Fruit fly (Drosophila melanogaster): Measurements from ENCODE around the gene tacc.
A peak's percentile ranks its signal among the peaks of the same experiment; 100 is the strongest.

tacc gene

DNA sequence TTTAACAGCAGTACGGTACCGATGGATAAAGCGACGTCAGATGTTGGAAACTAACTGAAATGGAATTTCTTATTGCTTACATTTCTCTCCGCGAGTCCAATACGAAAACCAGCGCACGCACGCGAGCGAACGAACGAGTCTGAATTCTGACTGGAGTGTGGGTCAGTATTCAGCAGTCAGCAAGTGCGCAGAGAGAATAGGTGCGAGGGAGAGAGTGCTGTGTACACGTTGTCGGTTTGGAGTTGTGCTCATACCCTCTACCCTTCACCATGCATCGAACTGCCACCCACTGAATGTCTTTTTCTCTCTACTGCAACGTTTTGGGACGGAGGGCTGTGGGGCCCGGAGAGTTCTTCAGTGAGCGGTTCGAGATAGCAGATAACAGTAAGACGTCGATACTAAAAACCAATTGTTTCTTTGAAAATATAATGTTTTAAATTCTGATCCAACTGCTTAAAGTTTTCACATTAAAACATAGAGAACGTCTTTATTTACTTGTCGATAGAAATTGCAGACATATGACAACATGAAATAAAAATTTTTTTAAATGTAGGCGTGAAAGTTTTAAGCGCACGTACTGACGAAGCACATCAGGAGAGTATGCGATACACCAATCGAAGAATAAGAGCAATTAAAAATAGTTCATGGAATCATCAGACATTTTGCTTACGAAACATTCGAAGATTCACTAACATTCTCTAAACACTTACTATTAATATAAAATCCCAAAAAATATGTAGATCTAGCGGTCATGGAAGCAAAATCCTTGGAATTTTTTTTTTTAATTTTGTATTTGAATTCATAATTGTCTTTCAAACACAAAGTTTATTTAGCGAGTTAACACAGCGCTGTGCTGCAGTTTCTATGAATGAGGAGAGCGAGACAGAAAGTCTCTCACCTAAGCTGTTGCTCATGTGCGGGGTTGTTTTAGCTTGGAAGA is 9.1 kb downstream of the tacc start (continued):
- TF ChIP-seq lola (GFP tag; optimal IDR thresholded peaks at IDR 0.05): peak in 2 of 3 experiments; percentile 51 to 90
- peak; percentile 29 for TF ChIP-seq CG3065 (GFP tag; optimal IDR thresholded peaks at IDR 0.05)
- TF ChIP-seq gce (GFP tag; IDR thresholded peaks at IDR 0.05): no peak
- peak; percentile 67 for TF ChIP-seq CG1647 (GFP tag; optimal IDR thresholded peaks at IDR 0.05)
- TF ChIP-seq CG12659 (GFP tag; optimal IDR thresholded peaks at IDR 0.05): peak; percentile 89
- TF ChIP-seq CG10431 (GFP tag; optimal IDR thresholded peaks at IDR 0.05): peak; percentile 63
- TF ChIP-seq CG12236 (GFP tag; optimal IDR thresholded peaks at IDR 0.05): peak; percentile 66
- no peak for TF ChIP-seq corto (GFP tag; optimal IDR thresholded peaks at IDR 0.05)
- no peak for TF ChIP-seq Dbx (GFP tag; IDR thresholded peaks at IDR 0.05)
- no peak for TF ChIP-seq klu (GFP tag; IDR thresholded peaks at IDR 0.05)
- no peak for TF ChIP-seq H15 (GFP tag; IDR thresholded peaks at IDR 0.05)
- TF ChIP-seq Camta (GFP tag; optimal IDR thresholded peaks at IDR 0.05): peak; percentile 87
- no peak for TF ChIP-seq CG11695 (GFP tag; IDR thresholded peaks at IDR 0.05)
- peak; percentile 49 for TF ChIP-seq CG15073 (GFP tag; optimal IDR thresholded peaks at IDR 0.05)
- TF ChIP-seq CG2889 (GFP tag; IDR thresholded peaks at IDR 0.05): no peak
- TF ChIP-seq lbe (GFP tag; optimal IDR thresholded peaks at IDR 0.05): peak; percentile 34
- TF ChIP-seq Atf-2 (GFP tag; optimal IDR thresholded peaks at IDR 0.05): peak; percentile 90
- no peak for TF ChIP-seq CG5953 (GFP tag; IDR thresholded peaks at IDR 0.05)
- peak; percentile 66 for TF ChIP-seq scrt (GFP tag; optimal IDR thresholded peaks at IDR 0.05)
- no peak for TF ChIP-seq sc (optimal IDR thresholded peaks at IDR 0.05)
- TF ChIP-seq sc (GFP tag; optimal IDR thresholded peaks at IDR 0.05): peak; percentile 79
- TF ChIP-seq CG17361 (GFP tag; IDR thresholded peaks at IDR 0.05): no peak
- peak; percentile 79 for TF ChIP-seq ems (GFP tag; optimal IDR thresholded peaks at IDR 0.05)
- no peak for TF ChIP-seq hth (optimal IDR thresholded peaks at IDR 0.05)
- TF ChIP-seq CG15514 (GFP tag; optimal IDR thresholded peaks at IDR 0.05): no peak
- peak; percentile 88 for TF ChIP-seq pho (GFP tag; optimal IDR thresholded peaks at IDR 0.05)
- peak; percentile 92 for TF ChIP-seq az2 (GFP tag; optimal IDR thresholded peaks at IDR 0.05)
- no peak for TF ChIP-seq CTCF (GFP tag; optimal IDR thresholded peaks at IDR 0.05)
- peak; percentile 74 for TF ChIP-seq Dip3 (GFP tag; optimal IDR thresholded peaks at IDR 0.05)
- peak; percentile 57 for TF ChIP-seq dm (GFP tag; optimal IDR thresholded peaks at IDR 0.05)
- TF ChIP-seq pzg (GFP tag; optimal IDR thresholded peaks at IDR 0.05): peak; percentile 17
- peak; percentile 61; the same call in 1 of the 3 replicates for TF ChIP-seq CG11093 (GFP tag; IDR thresholded peaks at IDR 0.05)
- peak; percentile 88 for TF ChIP-seq Hsf (GFP tag; optimal IDR thresholded peaks at IDR 0.05)
- peak; percentile 59 for TF ChIP-seq CG12744 (GFP tag; optimal IDR thresholded peaks at IDR 0.05)
- TF ChIP-seq wor (GFP tag; IDR thresholded peaks at IDR 0.05): no peak
- no peak for TF ChIP-seq ap (GFP tag; IDR thresholded peaks at IDR 0.05)
- no peak for TF ChIP-seq ranshi (GFP tag; IDR thresholded peaks at IDR 0.05)
- peak; percentile 35 for TF ChIP-seq btn (GFP tag; optimal IDR thresholded peaks at IDR 0.05)
- TF ChIP-seq fru (optimal IDR thresholded peaks at IDR 0.05): no peak
- no peak for TF ChIP-seq B-H1 (GFP tag; IDR thresholded peaks at IDR 0.05)
- TF ChIP-seq Gug (GFP tag; IDR thresholded peaks at IDR 0.05): peak; percentile 54; the same call in 2 of the 4 replicates
- TF ChIP-seq CG11085 (GFP tag; IDR thresholded peaks at IDR 0.05): no peak
- peak in 1 of 2 experiments; percentile 93 for TF ChIP-seq insv (GFP tag; optimal IDR thresholded peaks at IDR 0.05)
- peak; percentile 74 for TF ChIP-seq NC2β (GFP tag; optimal IDR thresholded peaks at IDR 0.05)
- peak; percentile 88 for TF ChIP-seq CG10209 (GFP tag; optimal IDR thresholded peaks at IDR 0.05)
- no peak for TF ChIP-seq ci (GFP tag; IDR thresholded peaks at IDR 0.05)
- TF ChIP-seq Oaz (GFP tag; IDR thresholded peaks at IDR 0.05): no peak
- TF ChIP-seq ftz-f1 (GFP tag; optimal IDR thresholded peaks at IDR 0.05): no peak
- no peak for TF ChIP-seq hkb (optimal IDR thresholded peaks at IDR 0.05)
- TF ChIP-seq hkb (GFP tag; IDR thresholded peaks at IDR 0.05): no peak
- TF ChIP-seq CG2712 (tag; optimal IDR thresholded peaks at IDR 0.05): peak; percentile 80
- no peak for TF ChIP-seq CG10565 (GFP tag; optimal IDR thresholded peaks at IDR 0.05)

Data from whole organism, embryonic.